Worm (Caenorhabditis elegans) whole organism, young adult: Measurements from ENCODE around the gene clec-161.

Experiments
- F10E7.11 ChIP-seq: sonication (generic microtip); optimal IDR thresholded peaks from 2 replicates; lab custom pipeline; 2017; ENCODE audit warnings: mild to moderate bottlenecking, missing genetic modification characterization, moderate library complexity, missing compliant biosample characterization
- hrde-1 ChIP-seq: sonication (generic microtip); optimal IDR thresholded peaks from 2 replicates; lab custom pipeline; 2016; ENCODE audit warnings: missing genetic modification characterization, mild to moderate bottlenecking, missing compliant biosample characterization, moderate library complexity, missing genotype, missing genetic modification reagents, borderline replicate concordance
- nfya-1 ChIP-seq: sonication (generic microtip); optimal IDR thresholded peaks from 2 replicates; lab custom pipeline; 2017; ENCODE audit warnings: antibody characterized with exemption, missing compliant biosample characterization, missing genetic modification characterization, borderline replicate concordance; ENCODE audit not compliant: insufficient read depth
- nhr-90 ChIP-seq: sonication (generic microtip); optimal IDR thresholded peaks from 2 replicates; lab custom pipeline; 2016; ENCODE audit warnings: missing genotype, mild to moderate bottlenecking, missing genetic modification characterization, missing compliant biosample characterization
- rcor-1 ChIP-seq: fragments of 200-800 bp; sonication (Bioruptor generic); IDR thresholded peaks from 2 replicates; pipeline ENCODE4 v1.3.6; 2022; ENCODE audit warnings: missing genetic modification reagents, missing genetic modification characterization, missing compliant biosample characterization
- snpc-4 ChIP-seq, 5 experiments: fragments of 150-350 bp in 1 of 5; sonication (generic microtip) in 4 of 5; optimal IDR thresholded peaks; 2 replicates each; lab custom pipeline; 2014 to 2018; ENCODE audit warnings: missing genetic modification characterization in 5 of 5, missing biosample characterization in 3 of 5, antibody characterized with exemption in 2 of 5, mild to moderate bottlenecking in 2 of 5, missing compliant biosample characterization in 2 of 5, missing genotype in 2 of 5, moderate library complexity in 2 of 5, missing genetic modification reagents in 1 of 5
- unc-62 ChIP-seq: fragments of 150-350 bp; optimal IDR thresholded peaks from 2 replicates; lab custom pipeline; 2014; ENCODE audit warnings: missing biosample characterization, missing genetic modification reagents, missing genetic modification characterization

ce11 chrIII:9616426-9616825 lies 7.9 kb upstream of the clec-161 start, which contains the start of gene hcp-3:
- TF ChIP-seq nfya-1 (tag; lab: Kevin White, UChicago) (no peak), nhr-90 (tag; lab: Kevin White, UChicago) (no peak), F10E7.11 (tag; lab: Kevin White, UChicago) (no peak), unc-62 (no peak), hrde-1 (no peak), snpc-4 (GFP tag; optimal IDR thresholded peaks at IDR 0.05; lab: Kevin White, UChicago) (no peak), snpc-4 (tag; optimal IDR thresholded peaks at IDR 0.05; lab: Kevin White, UChicago) (peak in 1 of 4 experiments; percentile 5), rcor-1 (GFP tag; lab: Robert Waterston, UW) (no peak)
